Worm (Caenorhabditis elegans) whole organism, L1 larva: Measurements from ENCODE around the gene cor-1.
A peak's percentile ranks its signal among the peaks of the same experiment; 100 is the strongest.

Source experiments
- C04F5.9 ChIP-seq: sonication (generic microtip); optimal IDR thresholded peaks from 2 replicates; lab custom pipeline; 2016; ENCODE audit warnings: missing genetic modification characterization, missing compliant biosample characterization
- C34B4.2 ChIP-seq: sonication (generic microtip); optimal IDR thresholded peaks from 2 replicates; lab custom pipeline; 2017; ENCODE audit warnings: mild to moderate bottlenecking, missing genetic modification characterization, missing compliant biosample characterization
- Y116A8C.19 ChIP-seq: sonication (generic microtip); optimal IDR thresholded peaks from 2 replicates; lab custom pipeline; 2016; ENCODE audit warnings: missing compliant biosample characterization, missing genetic modification characterization, borderline replicate concordance
- aha-1 ChIP-seq: fragments of 150-350 bp; optimal IDR thresholded peaks from 2 replicates; lab custom pipeline; 2014; ENCODE audit warnings: missing biosample characterization, missing genetic modification characterization
- alr-1 ChIP-seq: fragments of 200-800 bp; sonication (Bioruptor generic); optimal IDR thresholded peaks from 2 replicates; lab custom pipeline; 2018; ENCODE audit warnings: borderline replicate concordance, mild to moderate bottlenecking, missing genetic modification characterization, missing compliant biosample characterization
- aly-2 ChIP-seq: fragments of 150-350 bp; optimal IDR thresholded peaks from 2 replicates; lab custom pipeline; 2014; ENCODE audit warnings: missing biosample characterization, missing genetic modification characterization
- ama-1 ChIP-seq: fragments of 150-350 bp; optimal IDR thresholded peaks from 2 replicates; lab custom pipeline; 2014
- blmp-1 ChIP-seq: fragments of 150-350 bp; optimal IDR thresholded peaks from 2 replicates; lab custom pipeline; 2014; ENCODE audit warnings: missing biosample characterization, missing genetic modification characterization
- ceh-63 ChIP-seq: fragments of 200-800 bp; sonication (Bioruptor generic); optimal IDR thresholded peaks from 2 replicates; lab custom pipeline; 2018; ENCODE audit warnings: mild to moderate bottlenecking, missing genetic modification characterization, missing compliant biosample characterization
- ceh-88 ChIP-seq: fragments of 200-800 bp; sonication (Bioruptor generic); IDR thresholded peaks from 2 replicates; pipeline ENCODE4 v1.3.6; 2022; ENCODE audit warnings: missing genetic modification characterization, missing compliant biosample characterization
- ceh-90 ChIP-seq: sonication (generic microtip); optimal IDR thresholded peaks from 2 replicates; lab custom pipeline; 2016; ENCODE audit warnings: missing genetic modification characterization, missing compliant biosample characterization
- dpl-1 ChIP-seq, 3 experiments: fragments of 150-350 bp in 2 of 3; sonication (generic microtip) in 1 of 3; optimal IDR thresholded peaks; 2 replicates each; lab custom pipeline; 2014 to 2017; ENCODE audit warnings: missing biosample characterization in 3 of 3, missing genetic modification characterization in 3 of 3, missing genetic modification reagents in 3 of 3
- dsc-1 ChIP-seq: sonication (generic microtip); optimal IDR thresholded peaks from 2 replicates; lab custom pipeline; 2016; ENCODE audit warnings: mild to moderate bottlenecking, missing genetic modification characterization, missing compliant biosample characterization
- efl-3 ChIP-seq: fragments of 200-800 bp; sonication (Bioruptor generic); optimal IDR thresholded peaks from 2 replicates; lab custom pipeline; 2018; ENCODE audit warnings: mild to moderate bottlenecking, missing genetic modification characterization, missing compliant biosample characterization
- egl-13 ChIP-seq: sonication (generic microtip); optimal IDR thresholded peaks from 2 replicates; lab custom pipeline; 2016; ENCODE audit warnings: missing genotype, missing genetic modification reagents, missing genetic modification characterization, missing compliant biosample characterization
- egl-27 ChIP-seq, 2 experiments: fragments of 150-350 bp in 1 of 2; sonication (generic microtip); optimal IDR thresholded peaks; 3 replicates each; lab custom pipeline; 2017 to 2018; ENCODE audit warnings: missing biosample characterization in 2 of 2, missing genetic modification characterization in 2 of 2, missing genetic modification reagents in 2 of 2
- elt-3 ChIP-seq, 6 experiments: fragments of 150-350 bp in 1 of 6; sonication (generic microtip); optimal IDR thresholded peaks; 2 replicates each; lab custom pipeline; 2017 to 2018; ENCODE audit warnings: missing biosample characterization in 6 of 6, missing genetic modification characterization in 6 of 6, inconsistent platforms in 1 of 6
- fos-1 ChIP-seq: fragments of 150-350 bp; optimal IDR thresholded peaks from 2 replicates; lab custom pipeline; 2014; ENCODE audit warnings: missing biosample characterization, missing genetic modification characterization
- grh-1 ChIP-seq: fragments of 200-800 bp; sonication (Bioruptor generic); IDR thresholded peaks from 2 replicates; pipeline ENCODE4 v1.3.6; 2022; ENCODE audit warnings: missing genetic modification reagents, missing genetic modification characterization, missing compliant biosample characterization
- hlh-4 ChIP-seq: sonication (generic microtip); optimal IDR thresholded peaks from 2 replicates; lab custom pipeline; 2016; ENCODE audit warnings: mild to moderate bottlenecking, missing genetic modification characterization, missing compliant biosample characterization
- hpl-2 ChIP-seq: fragments of 150-350 bp; optimal IDR thresholded peaks from 2 replicates; lab custom pipeline; 2014; ENCODE audit warnings: missing biosample characterization, missing genetic modification reagents, missing genetic modification characterization
- isw-1 ChIP-seq: fragments of 200-800 bp; sonication (Bioruptor generic); IDR thresholded peaks from 2 replicates; pipeline ENCODE4 v1.3.6; 2022; ENCODE audit warnings: missing genetic modification characterization, missing compliant biosample characterization
- jun-1 ChIP-seq: fragments of 150-350 bp; optimal IDR thresholded peaks from 2 replicates; lab custom pipeline; 2014; ENCODE audit warnings: missing biosample characterization, missing genetic modification reagents, missing genetic modification characterization
- lin-14 ChIP-seq: fragments of 200-800 bp; sonication (Bioruptor generic); optimal IDR thresholded peaks from 2 replicates; lab custom pipeline; 2018; ENCODE audit warnings: mild to moderate bottlenecking, missing genetic modification characterization, moderate library complexity, missing compliant biosample characterization
- lin-15B ChIP-seq: fragments of 150-350 bp; sonication (generic microtip); optimal IDR thresholded peaks from 3 replicates; lab custom pipeline; 2014; ENCODE audit warnings: missing biosample characterization, missing genetic modification characterization
- lin-35 ChIP-seq, 2 experiments: fragments of 150-350 bp; optimal IDR thresholded peaks; 2 replicates each; lab custom pipeline; 2014; ENCODE audit warnings: missing biosample characterization in 2 of 2, missing genetic modification characterization in 2 of 2, missing genetic modification reagents in 2 of 2
- lin-39 ChIP-seq: fragments of 150-350 bp; optimal IDR thresholded peaks from 2 replicates; lab custom pipeline; 2014; ENCODE audit warnings: missing biosample characterization, missing genetic modification reagents, missing genetic modification characterization
- lir-3 ChIP-seq: sonication (generic microtip); optimal IDR thresholded peaks from 2 replicates; lab custom pipeline; 2016; ENCODE audit warnings: mild to moderate bottlenecking, missing genetic modification characterization, moderate library complexity, missing compliant biosample characterization; ENCODE audit not compliant: poor library complexity
- mep-1 ChIP-seq: fragments of 150-350 bp; optimal IDR thresholded peaks from 2 replicates; lab custom pipeline; 2014; ENCODE audit warnings: missing biosample characterization, missing genetic modification characterization
- nhr-11 ChIP-seq: fragments of 150-350 bp; optimal IDR thresholded peaks from 2 replicates; lab custom pipeline; 2014; ENCODE audit warnings: missing biosample characterization, missing genetic modification characterization
- nhr-19 ChIP-seq: fragments of 200-800 bp; sonication (Bioruptor generic); conservative IDR thresholded peaks from 2 replicates; pipeline ENCODE4 v1.3.6; 2022; ENCODE audit warnings: missing genetic modification characterization, missing compliant biosample characterization
- nhr-28 ChIP-seq: fragments of 150-350 bp; optimal IDR thresholded peaks from 2 replicates; lab custom pipeline; 2014; ENCODE audit warnings: missing biosample characterization, missing genetic modification characterization
- nhr-71 ChIP-seq: sonication (generic microtip); optimal IDR thresholded peaks from 2 replicates; lab custom pipeline; 2016; ENCODE audit warnings: mild to moderate bottlenecking, missing genetic modification characterization, moderate library complexity, missing compliant biosample characterization
- nhr-84 ChIP-seq: sonication (generic microtip); optimal IDR thresholded peaks from 2 replicates; lab custom pipeline; 2017; ENCODE audit warnings: missing biosample characterization, missing genetic modification characterization
- nhr-85 ChIP-seq: sonication (generic microtip); peaks from one replicate; lab custom pipeline; 2016; ENCODE audit warnings: missing genetic modification characterization, inconsistent platforms, missing compliant biosample characterization
- nhr-90 ChIP-seq: sonication (generic microtip); optimal IDR thresholded peaks from 2 replicates; lab custom pipeline; 2016; ENCODE audit warnings: mild to moderate bottlenecking, missing genetic modification characterization, missing compliant biosample characterization; ENCODE audit not compliant: poor library complexity
- pag-3 ChIP-seq: sonication (generic microtip); optimal IDR thresholded peaks from 2 replicates; lab custom pipeline; 2017; ENCODE audit warnings: missing genetic modification characterization, mild to moderate bottlenecking, missing compliant biosample characterization, antibody characterized with exemption, borderline replicate concordance; ENCODE audit not compliant: insufficient read depth
- pqm-1 ChIP-seq: sonication (generic microtip); optimal IDR thresholded peaks from 3 replicates; lab custom pipeline; 2017; ENCODE audit warnings: missing biosample characterization, missing genetic modification characterization
- snpc-4 ChIP-seq: fragments of 150-350 bp; optimal IDR thresholded peaks from 2 replicates; lab custom pipeline; 2014; ENCODE audit warnings: missing biosample characterization, missing genetic modification characterization
- snu-23 ChIP-seq: sonication (generic microtip); optimal IDR thresholded peaks from 2 replicates; lab custom pipeline; 2016; ENCODE audit warnings: missing genetic modification characterization, missing compliant biosample characterization
- sox-4 ChIP-seq: sonication (generic microtip); optimal IDR thresholded peaks from 2 replicates; lab custom pipeline; 2016; ENCODE audit warnings: missing genetic modification characterization, missing compliant biosample characterization
- sptf-1 ChIP-seq: fragments of 150-350 bp; optimal IDR thresholded peaks from 2 replicates; lab custom pipeline; 2014; ENCODE audit warnings: missing biosample characterization, missing genetic modification characterization
- unc-30 ChIP-seq: sonication (generic microtip); optimal IDR thresholded peaks from 2 replicates; lab custom pipeline; 2017; ENCODE audit warnings: missing biosample characterization, missing genetic modification characterization
- unc-86 ChIP-seq: sonication (generic microtip); optimal IDR thresholded peaks from 2 replicates; lab custom pipeline; 2016; ENCODE audit warnings: missing genetic modification characterization, missing compliant biosample characterization
- unc-98 ChIP-seq: fragments of 200-800 bp; sonication (Bioruptor generic); IDR thresholded peaks from 2 replicates; pipeline ENCODE4 v1.3.6; 2022; ENCODE audit warnings: missing genetic modification characterization, missing compliant biosample characterization
- vab-15 ChIP-seq: sonication (generic microtip); optimal IDR thresholded peaks from 2 replicates; lab custom pipeline; 2017; ENCODE audit warnings: missing genotype, mild to moderate bottlenecking, missing genetic modification characterization, missing compliant biosample characterization
- ztf-4 ChIP-seq: fragments of 150-350 bp; optimal IDR thresholded peaks from 2 replicates; lab custom pipeline; 2014; ENCODE audit warnings: missing biosample characterization, missing genetic modification characterization

The cor-1 gene

ce11 chrIII:10284214-10284613 is 35.3 kb downstream of the cor-1 start (continued):
- TF ChIP-seq ama-1 (lab: Kevin White, UChicago) (no peak), ztf-4 (tag; lab: Kevin White, UChicago) (no peak), snpc-4 (peak; percentile 16), nhr-28 (tag; lab: Kevin White, UChicago) (no peak)

DNA sequence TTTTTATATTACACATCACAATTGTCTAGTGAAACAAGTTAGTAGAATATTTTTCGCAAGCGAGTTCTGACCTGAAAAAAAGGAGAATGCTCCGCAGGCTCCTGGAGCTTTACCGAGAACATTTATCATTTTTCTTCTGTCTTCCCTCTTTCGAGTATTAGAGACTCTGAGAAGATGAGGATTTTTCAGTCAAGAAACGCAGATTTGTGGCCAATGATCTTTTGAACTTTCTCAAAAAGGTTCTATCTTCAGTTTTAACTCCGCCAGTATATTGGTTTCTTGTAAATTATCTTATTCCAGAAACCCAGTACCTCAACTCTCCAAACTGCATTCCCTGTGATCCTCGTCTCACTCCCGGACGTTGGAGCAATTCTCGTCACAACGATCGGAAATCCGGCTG is 36.7 kb downstream of the cor-1 start, which contains the start of gene K10G9.2:
K10G9.2 (plus strand) TSS at position 301 of the 400 bp plus-strand sequence.
- TF ChIP-seq sptf-1 (tag; lab: Kevin White, UChicago): no peak
- no peak for TF ChIP-seq ama-1 (lab: Kevin White, UChicago)
- TF ChIP-seq mep-1: no peak
- no peak for TF ChIP-seq nhr-85 (tag; lab: Kevin White, UChicago)
- no peak for TF ChIP-seq unc-86 (tag; lab: Kevin White, UChicago)
- TF ChIP-seq nhr-11 (tag; lab: Kevin White, UChicago): no peak
- TF ChIP-seq lir-3 (tag; lab: Kevin White, UChicago): no peak
- TF ChIP-seq nhr-28 (tag; lab: Kevin White, UChicago): no peak
- no peak for TF ChIP-seq blmp-1
- no peak for TF ChIP-seq C34B4.2 (tag; lab: Kevin White, UChicago)
- TF ChIP-seq hpl-2 (GFP tag; lab: Kevin White, UChicago): no peak
- TF ChIP-seq sox-4: no peak
- TF ChIP-seq dpl-1 (GFP tag; optimal IDR thresholded peaks at IDR 0.05; lab: Kevin White, UChicago): no peak
- no peak for TF ChIP-seq Y116A8C.19

- TF ChIP-seq nhr-85 (tag; lab: Kevin White, UChicago): peak; percentile 73
- no peak for TF ChIP-seq unc-30
- no peak for TF ChIP-seq egl-27 (tag; optimal IDR thresholded peaks at IDR 0.05; lab: Kevin White, UChicago)
- no peak for TF ChIP-seq nhr-28 (tag; lab: Kevin White, UChicago)
- TF ChIP-seq sptf-1 (tag; lab: Kevin White, UChicago): no peak
- TF ChIP-seq efl-3 (GFP tag; lab: Kevin White, UChicago): no peak
- no peak for TF ChIP-seq nhr-11 (tag; lab: Kevin White, UChicago)
- peak in 4 of 6 experiments; percentile 11 to 59 (median 32) for TF ChIP-seq elt-3 (tag; optimal IDR thresholded peaks at IDR 0.05; lab: Kevin White, UChicago)
- TF ChIP-seq lin-14 (GFP tag; lab: Kevin White, UChicago): peak; percentile 3
- no peak for TF ChIP-seq unc-86 (tag; lab: Kevin White, UChicago)
- no peak for TF ChIP-seq pqm-1 (tag; lab: Kevin White, UChicago)
- TF ChIP-seq ceh-90: no peak
- no peak for TF ChIP-seq C04F5.9
- peak; percentile 48 for TF ChIP-seq blmp-1
- no peak for TF ChIP-seq nhr-84 (tag; lab: Kevin White, UChicago)
Measured at ce11 chrIII:10289790-10290189, 40.9 kb downstream of the cor-1 start.

DNA sequence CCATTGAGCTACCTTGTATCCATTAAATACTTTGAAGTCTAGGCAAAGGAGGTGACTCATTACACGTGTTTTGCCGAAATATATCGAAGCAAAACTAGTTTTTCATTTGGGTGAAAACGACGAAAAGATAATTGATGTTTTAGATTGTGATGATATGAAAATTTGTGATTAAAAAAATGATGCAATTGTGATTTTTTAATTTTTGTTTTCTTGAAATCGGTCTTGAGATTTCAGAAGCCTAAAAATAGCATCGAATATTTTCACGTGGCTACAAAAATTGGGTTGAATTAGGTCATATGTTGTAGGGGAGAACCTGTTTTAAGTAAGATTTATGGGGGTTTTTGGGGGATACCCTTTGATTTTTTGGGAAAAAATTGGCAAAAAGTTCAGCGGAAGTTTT is 41.6 kb downstream of the cor-1 start:
- TF ChIP-seq grh-1: peak; percentile 41; the same call in 1 of the 2 replicates
- TF ChIP-seq ceh-88 (GFP tag; lab: Robert Waterston, UW): no peak
- no peak for TF ChIP-seq nhr-90 (tag; lab: Kevin White, UChicago)
- peak; percentile 60 for TF ChIP-seq vab-15 (tag; lab: Kevin White, UChicago)
- TF ChIP-seq isw-1 (GFP tag; lab: Robert Waterston, UW): no peak
- no peak for TF ChIP-seq alr-1 (tag; lab: Kevin White, UChicago)
- TF ChIP-seq ceh-63 (GFP tag; lab: Kevin White, UChicago): no peak
- peak; percentile 95 for TF ChIP-seq nhr-85 (tag; lab: Kevin White, UChicago)
- no peak for TF ChIP-seq ama-1 (lab: Kevin White, UChicago)
- TF ChIP-seq ztf-4 (tag; lab: Kevin White, UChicago): no peak
- TF ChIP-seq pag-3 (tag; lab: Kevin White, UChicago): no peak
- no peak for TF ChIP-seq lin-15B (tag; lab: Kevin White, UChicago)
- peak in 1 of 2 experiments; percentile 52 for TF ChIP-seq lin-35 (GFP tag; optimal IDR thresholded peaks at IDR 0.05; lab: Kevin White, UChicago)
- TF ChIP-seq sptf-1 (tag; lab: Kevin White, UChicago): no peak
- TF ChIP-seq nhr-19 (GFP tag; lab: Robert Waterston, UW): no peak
- peak in 2 of 6 experiments; percentile 20 to 59 for TF ChIP-seq elt-3 (tag; optimal IDR thresholded peaks at IDR 0.05; lab: Kevin White, UChicago)
- TF ChIP-seq jun-1 (tag; lab: Kevin White, UChicago): no peak
- no peak for TF ChIP-seq lin-39 (tag; lab: Kevin White, UChicago)
- TF ChIP-seq fos-1 (tag; lab: Kevin White, UChicago): no peak
- peak; percentile 51 for TF ChIP-seq nhr-71
- TF ChIP-seq hlh-4 (tag; lab: Kevin White, UChicago): no peak
- no peak for TF ChIP-seq unc-98 (GFP tag; lab: Robert Waterston, UW)
- TF ChIP-seq aly-2 (tag; lab: Kevin White, UChicago): no peak
- no peak for TF ChIP-seq dsc-1
- TF ChIP-seq snu-23 (GFP tag; lab: Kevin White, UChicago): peak; percentile 3
- no peak for TF ChIP-seq egl-13 (tag; lab: Kevin White, UChicago)
- no peak for TF ChIP-seq aha-1 (tag; lab: Kevin White, UChicago)
